Worm (Caenorhabditis elegans): Measurements from ENCODE around the gene Y55F3AM.13.

Y55F3AM.13 gene

ce11 chrIV:1058504-1058903 lies 2.4 kb upstream of the Y55F3AM.13 start (continued):
- TF ChIP-seq nhr-71 (tag; optimal IDR thresholded peaks at IDR 0.05): no peak
- TF ChIP-seq aha-1 (tag; optimal IDR thresholded peaks at IDR 0.05): no peak

- no peak for TF ChIP-seq efl-3 (GFP tag; optimal IDR thresholded peaks at IDR 0.05)
- TF ChIP-seq C34B4.2 (tag; optimal IDR thresholded peaks at IDR 0.05): no peak
- TF ChIP-seq snpc-4 (tag; optimal IDR thresholded peaks at IDR 0.05): no peak
- no peak for TF ChIP-seq ceh-63 (GFP tag; optimal IDR thresholded peaks at IDR 0.05)
- no peak for TF ChIP-seq nhr-71 (tag; optimal IDR thresholded peaks at IDR 0.05)
- TF ChIP-seq C04F5.9 (tag; optimal IDR thresholded peaks at IDR 0.05): no peak
Observed at ce11 chrIV:1055734-1056133, 379 bp downstream of the Y55F3AM.13 start.

ce11 chrIV:1054736-1055135 lies 1.4 kb downstream of the Y55F3AM.13 start, which contains the start of gene dcap-1:
Gene dcap-1 (minus strand): TSS chrIV:1054794.
- peak; percentile 2 for TF ChIP-seq lin-15B (tag; optimal IDR thresholded peaks at IDR 0.05)
- TF ChIP-seq unc-62 (GFP tag; optimal IDR thresholded peaks at IDR 0.05): no peak
- no peak for TF ChIP-seq zag-1 (tag; optimal IDR thresholded peaks at IDR 0.05)
- peak; percentile 51 for TF ChIP-seq nhr-47 (tag; optimal IDR thresholded peaks at IDR 0.05)
- TF ChIP-seq lin-35 (GFP tag; optimal IDR thresholded peaks at IDR 0.05): peak; percentile 46 to 59
- no peak for TF ChIP-seq nhr-28 (tag; optimal IDR thresholded peaks at IDR 0.05)
- TF ChIP-seq ztf-11 (tag; optimal IDR thresholded peaks at IDR 0.05): no peak
- TF ChIP-seq xbp-1 (tag; optimal IDR thresholded peaks at IDR 0.05): peak; percentile 37
- TF ChIP-seq rnt-1 (tag; optimal IDR thresholded peaks at IDR 0.05): peak; percentile 6
- no peak for TF ChIP-seq nhr-11 (tag; optimal IDR thresholded peaks at IDR 0.05)
- no peak for TF ChIP-seq fkh-10 (GFP tag; optimal IDR thresholded peaks at IDR 0.05)
- no peak for TF ChIP-seq nhr-76 (tag; optimal IDR thresholded peaks at IDR 0.05)
- no peak for TF ChIP-seq sup-37 (GFP tag; optimal IDR thresholded peaks at IDR 0.05)
- TF ChIP-seq fkh-8 (tag; optimal IDR thresholded peaks at IDR 0.05): no peak
- TF ChIP-seq efl-1 (optimal IDR thresholded peaks at IDR 0.05): peak; percentile 48 to 63
- peak; percentile 60 to 91 for TF ChIP-seq efl-1 (GFP tag; optimal IDR thresholded peaks at IDR 0.05 in 1 of 2)
- TF ChIP-seq C16A3.4 (tag; optimal IDR thresholded peaks at IDR 0.05): peak; percentile 12
- peak; percentile 26 to 62 (median 47) for TF ChIP-seq dpl-1 (GFP tag; optimal IDR thresholded peaks at IDR 0.05)
- TF ChIP-seq hlh-4 (tag; optimal IDR thresholded peaks at IDR 0.05): no peak
- peak; percentile 74 for TF ChIP-seq nhr-85 (tag)
- TF ChIP-seq nhr-19 (GFP tag; conservative IDR thresholded peaks at IDR 0.05): 0 out of 2 replicates have a peak, but pooled peaks have one; percentile 20
- TF ChIP-seq isw-1 (GFP tag; IDR thresholded peaks at IDR 0.05): peak; percentile 20; the same call in 1 of the 2 replicates
- TF ChIP-seq tbx-2 (tag; optimal IDR thresholded peaks at IDR 0.05): peak; percentile 29
- no peak for TF ChIP-seq nhr-237 (tag; optimal IDR thresholded peaks at IDR 0.05)
- TF ChIP-seq blmp-1 (tag; optimal IDR thresholded peaks at IDR 0.05): peak; percentile 21
- peak; percentile 31 for TF ChIP-seq swsn-7 (tag; optimal IDR thresholded peaks at IDR 0.05)
- peak; percentile 53 for TF ChIP-seq snu-23 (GFP tag; optimal IDR thresholded peaks at IDR 0.05)
- no peak for TF ChIP-seq skn-1 (tag; optimal IDR thresholded peaks at IDR 0.05)
- TF ChIP-seq snpc-4 (tag; optimal IDR thresholded peaks at IDR 0.05): peak; percentile 19
- TF ChIP-seq ceh-82 (tag; optimal IDR thresholded peaks at IDR 0.05): peak in 2 of 3 experiments; percentile 36 to 53
- peak; percentile 7 for TF ChIP-seq aly-2 (tag; optimal IDR thresholded peaks at IDR 0.05)
- no peak for TF ChIP-seq irx-1 (tag; optimal IDR thresholded peaks at IDR 0.05)
- TF ChIP-seq pag-3 (tag; optimal IDR thresholded peaks at IDR 0.05; ENCODE audit: borderline replicate concordance, insufficient read depth): no peak
- TF ChIP-seq nhr-12 (tag; optimal IDR thresholded peaks at IDR 0.05): no peak
- no peak for TF ChIP-seq elt-3 (tag; optimal IDR thresholded peaks at IDR 0.05)
- no peak for TF ChIP-seq unc-98 (GFP tag; IDR thresholded peaks at IDR 0.05)
- TF ChIP-seq C04F5.9 (tag; optimal IDR thresholded peaks at IDR 0.05): peak; percentile 45
- no peak for TF ChIP-seq nhr-90 (tag; optimal IDR thresholded peaks at IDR 0.05; ENCODE audit: poor library complexity)
- no peak for TF ChIP-seq dsc-1 (tag; optimal IDR thresholded peaks at IDR 0.05)
- no peak for TF ChIP-seq nhr-77 (tag; optimal IDR thresholded peaks at IDR 0.05)
- TF ChIP-seq lsy-2 (tag; optimal IDR thresholded peaks at IDR 0.05): peak; percentile 49 to 69
- no peak for TF ChIP-seq pax-3 (tag; optimal IDR thresholded peaks at IDR 0.05)
- no peak for TF ChIP-seq mdl-1 (tag; optimal IDR thresholded peaks at IDR 0.05)
- TF ChIP-seq nhr-20 (tag; optimal IDR thresholded peaks at IDR 0.05): peak; percentile 2
- TF ChIP-seq fkh-4 (tag; optimal IDR thresholded peaks at IDR 0.05; ENCODE audit: borderline replicate concordance): no peak
